Fruit fly (Drosophila melanogaster) whole organism, embryonic: ENCODE measurements around the gene CG42268.

Experiments used
- Abd-B ChIP-seq: fragments of 200-800 bp; sonication (Bioruptor generic); optimal IDR thresholded peaks from 2 replicates; lab custom pipeline; 2018; ENCODE audit warnings: missing biosample characterization, mild to moderate bottlenecking, missing genetic modification characterization, moderate library complexity
- CG10147 ChIP-seq: fragments of 200-800 bp; sonication (Bioruptor generic); optimal IDR thresholded peaks from 2 replicates; lab custom pipeline; 2019; ENCODE audit warnings: missing biosample characterization, mild to moderate bottlenecking, missing genetic modification characterization, moderate library complexity
- CG10267 ChIP-seq: fragments of 200-800 bp; sonication (Bioruptor generic); optimal IDR thresholded peaks from 2 replicates; lab custom pipeline; 2018; ENCODE audit warnings: missing biosample characterization, mild to moderate bottlenecking, missing genetic modification characterization, moderate library complexity
- CG11456 ChIP-seq: fragments of 200-800 bp; sonication (Bioruptor generic); IDR thresholded peaks from 3 replicates; pipeline ENCODE4 v1.3.6; 2022; ENCODE audit warnings: missing biosample characterization, missing genetic modification characterization
- CG11695 ChIP-seq: fragments of 200-800 bp; sonication (Bioruptor generic); IDR thresholded peaks from 3 replicates; pipeline ENCODE4 v1.3.6; 2022; ENCODE audit warnings: missing biosample characterization, missing genetic modification characterization
- CG15073 ChIP-seq: fragments of 200-800 bp; sonication (Bioruptor generic); optimal IDR thresholded peaks from 2 replicates; lab custom pipeline; 2016; ENCODE audit warnings: missing biosample characterization, missing genetic modification characterization
- CG16863 ChIP-seq: fragments of 200-800 bp; sonication (Bioruptor generic); optimal IDR thresholded peaks from 3 replicates; lab custom pipeline; 2016; ENCODE audit warnings: missing biosample characterization, missing genetic modification characterization
- CG2678 ChIP-seq: fragments of 200-800 bp; sonication (Bioruptor generic); optimal IDR thresholded peaks from 3 replicates; lab custom pipeline; 2019; ENCODE audit warnings: missing biosample characterization, mild to moderate bottlenecking, missing genetic modification characterization, moderate library complexity
- CG2875 ChIP-seq: fragments of 200-800 bp; sonication (Bioruptor generic); optimal IDR thresholded peaks from 2 replicates; lab custom pipeline; 2017; ENCODE audit warnings: missing biosample characterization, mild to moderate bottlenecking, missing genetic modification characterization, missing genetic modification reagents
- CG7745 ChIP-seq: fragments of 200-800 bp; sonication (Bioruptor generic); optimal IDR thresholded peaks from 2 replicates; lab custom pipeline; 2018; ENCODE audit warnings: missing biosample characterization, mild to moderate bottlenecking, missing genetic modification characterization, moderate library complexity
- CG7987 ChIP-seq: fragments of 200-800 bp; sonication (Bioruptor generic); optimal IDR thresholded peaks from 2 replicates; lab custom pipeline; 2018; ENCODE audit warnings: missing biosample characterization, mild to moderate bottlenecking, missing genetic modification characterization, moderate library complexity
- CG8089 ChIP-seq: fragments of 200-800 bp; sonication (Bioruptor generic); optimal IDR thresholded peaks from 3 replicates; lab custom pipeline; 2016; ENCODE audit warnings: missing biosample characterization, missing genetic modification characterization
- CG8359 ChIP-seq: fragments of 200-800 bp; sonication (Bioruptor generic); optimal IDR thresholded peaks from 2 replicates; lab custom pipeline; 2017; ENCODE audit warnings: missing biosample characterization, mild to moderate bottlenecking, missing genetic modification characterization, borderline replicate concordance
- CTCF ChIP-seq: fragments of 200-800 bp; sonication (Bioruptor generic); optimal IDR thresholded peaks from 2 replicates; lab custom pipeline; 2017; ENCODE audit warnings: missing biosample characterization, mild to moderate bottlenecking, missing genetic modification characterization, moderate library complexity
- Dad ChIP-seq: fragments of 200-800 bp; sonication (Bioruptor generic); optimal IDR thresholded peaks from 3 replicates; lab custom pipeline; 2016; ENCODE audit warnings: missing biosample characterization, missing genetic modification characterization
- E2f2 ChIP-seq: fragments of 200-800 bp; sonication (Bioruptor generic); IDR thresholded peaks from 2 replicates; pipeline ENCODE4 v1.3.6; 2022; ENCODE audit warnings: missing biosample characterization, missing genetic modification characterization
- Fer3 ChIP-seq: fragments of 200-800 bp; sonication (Bioruptor generic); optimal IDR thresholded peaks from 2 replicates; lab custom pipeline; 2018; ENCODE audit warnings: missing biosample characterization, mild to moderate bottlenecking, missing genetic modification characterization, moderate library complexity
- HmgZ ChIP-seq: fragments of 200-800 bp; sonication (Bioruptor generic); optimal IDR thresholded peaks from 2 replicates; lab custom pipeline; 2018; ENCODE audit warnings: missing biosample characterization, mild to moderate bottlenecking, missing genetic modification characterization
- Hr39 ChIP-seq: fragments of >200 bp; optimal IDR thresholded peaks from 2 replicates; lab custom pipeline; 2017
- Lim3 ChIP-seq: fragments of 200-800 bp; sonication (Bioruptor generic); IDR thresholded peaks from 2 replicates; pipeline ENCODE4 v1.3.6; 2022; ENCODE audit warnings: missing biosample characterization, missing genetic modification characterization
- NC2β ChIP-seq: fragments of 200-800 bp; sonication (Bioruptor generic); optimal IDR thresholded peaks from 2 replicates; lab custom pipeline; 2016; ENCODE audit warnings: missing biosample characterization, missing genetic modification characterization
- NK7.1 ChIP-seq: fragments of 200-800 bp; sonication (Bioruptor generic); optimal IDR thresholded peaks from 3 replicates; lab custom pipeline; 2016; ENCODE audit warnings: missing biosample characterization, missing genetic modification characterization
- Stat92E ChIP-seq, 3 experiments: fragments of >200 bp in 2 of 3; fragments of 200-800 bp in 1 of 3; sonication (Bioruptor generic) in 1 of 3; optimal IDR thresholded peaks; 2 replicates each; lab custom pipeline; 2017 to 2019; ENCODE audit warnings: missing biosample characterization in 3 of 3, missing genetic modification characterization in 3 of 3, mild to moderate bottlenecking in 1 of 3, moderate library complexity in 1 of 3
- YL-1 ChIP-seq: fragments of 200-800 bp; sonication (Bioruptor generic); optimal IDR thresholded peaks from 3 replicates; lab custom pipeline; 2017; ENCODE audit warnings: missing biosample characterization, mild to moderate bottlenecking, missing genetic modification characterization
- ap ChIP-seq: fragments of 200-800 bp; sonication (Bioruptor generic); IDR thresholded peaks from 2 replicates; pipeline ENCODE4 v1.3.6; 2022; ENCODE audit warnings: missing biosample characterization, missing genetic modification characterization
- bab2 ChIP-seq: fragments of 200-800 bp; sonication (Bioruptor generic); optimal IDR thresholded peaks from 2 replicates; lab custom pipeline; 2016; ENCODE audit warnings: missing biosample characterization, missing genetic modification characterization
- caup ChIP-seq: fragments of 200-800 bp; sonication (Bioruptor generic); optimal IDR thresholded peaks from 3 replicates; lab custom pipeline; 2017; ENCODE audit warnings: missing biosample characterization, mild to moderate bottlenecking, missing genetic modification characterization, moderate library complexity; ENCODE audit not compliant: severe bottlenecking
- chm ChIP-seq: fragments of 200-800 bp; sonication (Bioruptor generic); IDR thresholded peaks from 2 replicates; pipeline ENCODE4 v1.3.6; 2022; ENCODE audit warnings: missing biosample characterization, missing genetic modification characterization
- corto ChIP-seq: fragments of 200-800 bp; sonication (Bioruptor generic); optimal IDR thresholded peaks from 2 replicates; lab custom pipeline; 2016; ENCODE audit warnings: missing biosample characterization, mild to moderate bottlenecking, missing genetic modification characterization, moderate library complexity
- crol ChIP-seq: fragments of 200-800 bp; sonication (Bioruptor generic); IDR thresholded peaks from 2 replicates; pipeline ENCODE4 v1.3.6; 2022; ENCODE audit warnings: missing biosample characterization, missing genetic modification characterization
- da ChIP-seq: fragments of 200-800 bp; sonication (Bioruptor generic); optimal IDR thresholded peaks from 2 replicates; lab custom pipeline; 2016; ENCODE audit warnings: missing biosample characterization, missing genetic modification characterization
- dm ChIP-seq: fragments of 200-800 bp; sonication (Bioruptor generic); optimal IDR thresholded peaks from 3 replicates; lab custom pipeline; 2016; ENCODE audit warnings: missing biosample characterization, missing genetic modification characterization
- fu2 ChIP-seq: fragments of 200-800 bp; sonication (Bioruptor generic); optimal IDR thresholded peaks from 2 replicates; lab custom pipeline; 2016; ENCODE audit warnings: missing biosample characterization, missing genetic modification characterization
- gce ChIP-seq: fragments of 200-800 bp; sonication (Bioruptor generic); IDR thresholded peaks from 3 replicates; pipeline ENCODE4 v1.3.6; 2022; ENCODE audit warnings: missing biosample characterization, missing genetic modification characterization
- gfzf ChIP-seq: fragments of 200-800 bp; sonication (Bioruptor generic); optimal IDR thresholded peaks from 2 replicates; lab custom pipeline; 2016; ENCODE audit warnings: missing biosample characterization, mild to moderate bottlenecking, missing genetic modification characterization, moderate library complexity
- grn ChIP-seq: fragments of 200-800 bp; sonication (Bioruptor generic); optimal IDR thresholded peaks from 3 replicates; lab custom pipeline; 2017; ENCODE audit warnings: missing biosample characterization, missing genetic modification characterization
- her ChIP-seq: fragments of 200-800 bp; sonication (Bioruptor generic); optimal IDR thresholded peaks from 2 replicates; lab custom pipeline; 2016; ENCODE audit warnings: missing biosample characterization, missing genetic modification characterization
- hkb ChIP-seq, 2 experiments: fragments of 200-800 bp in 1 of 2; fragments of >200 bp in 1 of 2; sonication (Bioruptor generic) in 1 of 2; IDR thresholded peaks in 1 of 2; optimal IDR thresholded peaks in 1 of 2; 2 replicates each; pipeline versions ENCODE4 v1.3.6 to Lab custom; 2017 to 2022; ENCODE audit warnings: missing biosample characterization in 1 of 2, missing genetic modification characterization in 1 of 2
- hth ChIP-seq: fragments of >200 bp; optimal IDR thresholded peaks from 2 replicates; lab custom pipeline; 2017; ENCODE audit warnings: inconsistent platforms
- kni ChIP-seq: fragments of 200-800 bp; sonication (Bioruptor generic); optimal IDR thresholded peaks from 3 replicates; lab custom pipeline; 2017; ENCODE audit warnings: mild to moderate bottlenecking, missing biosample characterization, missing genetic modification reagents, missing genetic modification characterization
- knrl ChIP-seq: fragments of 200-800 bp; sonication (Bioruptor generic); IDR thresholded peaks from 3 replicates; pipeline ENCODE4 v1.3.6; 2022; ENCODE audit warnings: missing biosample characterization, missing genetic modification characterization; ENCODE audit not compliant: partially characterized antibody
- lab ChIP-seq: fragments of 200-800 bp; sonication (Bioruptor generic); optimal IDR thresholded peaks from 3 replicates; lab custom pipeline; 2017; ENCODE audit warnings: missing biosample characterization, missing genetic modification characterization, mild to moderate bottlenecking, moderate library complexity, missing genetic modification reagents
- sens ChIP-seq: fragments of 200-800 bp; sonication (Bioruptor generic); peaks from one replicate; lab custom pipeline; 2016; ENCODE audit warnings: missing biosample characterization, missing genetic modification characterization
- seq ChIP-seq: fragments of 200-800 bp; sonication (Bioruptor generic); IDR thresholded peaks from 2 replicates; pipeline ENCODE4 v1.3.6; 2022; ENCODE audit warnings: missing biosample characterization, missing genetic modification characterization
- sisA ChIP-seq: fragments of 200-800 bp; sonication (Bioruptor generic); IDR thresholded peaks from 2 replicates; pipeline ENCODE4 v1.3.6; 2022; ENCODE audit warnings: missing biosample characterization, missing genetic modification characterization
- slp2 ChIP-seq: fragments of 200-800 bp; sonication (Bioruptor generic); optimal IDR thresholded peaks from 2 replicates; lab custom pipeline; 2016; ENCODE audit warnings: missing biosample characterization, missing genetic modification characterization
- tap ChIP-seq: fragments of 200-800 bp; optimal IDR thresholded peaks from 3 replicates; lab custom pipeline; 2019; ENCODE audit warnings: missing biosample characterization, mild to moderate bottlenecking, missing genetic modification characterization, moderate library complexity
- trem ChIP-seq: fragments of 200-800 bp; optimal IDR thresholded peaks from 3 replicates; lab custom pipeline; 2019; ENCODE audit warnings: missing biosample characterization, mild to moderate bottlenecking, missing genetic modification characterization, moderate library complexity
- tx ChIP-seq: fragments of 200-800 bp; sonication (Bioruptor generic); optimal IDR thresholded peaks from 2 replicates; lab custom pipeline; 2016; ENCODE audit warnings: missing biosample characterization, missing genetic modification characterization
- vnd ChIP-seq: fragments of 200-800 bp; sonication (Bioruptor generic); IDR thresholded peaks from 3 replicates; pipeline ENCODE4 v1.3.6; 2022; ENCODE audit warnings: missing biosample characterization, missing genetic modification characterization; ENCODE audit not compliant: partially characterized antibody
- vvl ChIP-seq: fragments of 200-800 bp; sonication (Bioruptor generic); IDR thresholded peaks from 2 replicates; pipeline ENCODE4 v1.3.6; 2022; ENCODE audit warnings: missing biosample characterization, missing genetic modification characterization

CG42268 gene

DNA sequence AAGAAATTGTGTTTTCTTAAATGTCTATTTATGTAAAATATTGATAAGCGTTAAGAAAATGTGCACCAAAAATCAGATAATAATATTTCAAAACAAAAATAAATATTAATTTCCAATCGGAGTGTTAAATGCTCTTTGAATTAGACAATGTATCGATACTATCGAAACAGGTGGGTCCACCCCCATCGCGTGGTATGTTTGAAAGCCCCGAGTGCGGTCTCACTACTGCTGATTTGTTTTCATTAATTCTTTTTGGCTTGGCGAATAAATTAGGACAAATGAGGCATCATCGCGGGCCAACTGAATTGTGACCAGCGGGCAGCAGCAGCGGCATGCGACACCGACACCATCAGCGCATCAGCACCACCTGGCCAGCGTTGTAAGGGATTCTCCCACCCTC lies 33.5 kb downstream of the CG42268 start, which contains the start of gene Naa60 (continued):
- TF ChIP-seq CG2875 (GFP tag; lab: Kevin White, UChicago) (no peak), kni (no peak), lab (GFP tag; lab: Kevin White, UChicago) (no peak), hkb (optimal IDR thresholded peaks at IDR 0.05; lab: Kevin White, UChicago) (no peak), hkb (GFP tag; IDR thresholded peaks at IDR 0.05; lab: Robert Waterston, UW) (no peak), sisA (GFP tag; lab: Robert Waterston, UW) (no peak), HmgZ (tag; lab: Kevin White, UChicago) (peak; percentile 54), NC2β (GFP tag; lab: Kevin White, UChicago) (no peak), caup (GFP tag; lab: Kevin White, UChicago) (no peak), corto (GFP tag; lab: Kevin White, UChicago) (no peak), CG15073 (GFP tag; lab: Kevin White, UChicago) (no peak), grn (GFP tag; lab: Kevin White, UChicago) (no peak), CG7987 (no peak), hth (lab: Kevin White, UChicago) (no peak), bab2 (GFP tag; lab: Kevin White, UChicago) (no peak), NK7.1 (GFP tag; lab: Kevin White, UChicago) (no peak), trem (tag; lab: Kevin White, UChicago) (peak; percentile 55), CG11456 (GFP tag; lab: Robert Waterston, UW) (no peak), YL-1 (GFP tag; lab: Kevin White, UChicago) (peak; percentile 63), CG16863 (GFP tag; lab: Kevin White, UChicago) (no peak)

DNA sequence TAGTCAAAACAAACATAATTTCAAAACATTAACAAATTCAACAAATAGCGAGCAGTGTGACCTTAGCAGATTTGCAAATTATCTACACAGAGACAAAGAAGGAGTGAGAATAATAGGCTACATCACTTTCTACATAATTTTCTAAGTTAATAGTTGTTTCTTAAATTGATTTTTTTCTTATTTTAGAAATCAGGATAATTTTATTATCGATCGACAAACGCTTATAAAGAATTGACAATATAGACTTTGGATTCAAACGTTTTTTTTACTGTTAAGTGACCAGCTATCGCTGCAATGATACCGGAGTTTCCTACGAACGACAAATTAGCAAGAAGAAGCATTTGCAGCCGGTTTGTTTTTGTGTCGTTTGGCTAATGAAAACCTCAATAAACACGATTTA lies 37.1 kb downstream of the CG42268 start, which contains the start of the genes nbs and defl:
Gene nbs (minus strand): TSS at position 87 of the 400 bp plus-strand sequence.
Gene defl (plus strand): TSS at position 316 of the 400 bp plus-strand sequence.
- TF ChIP-seq knrl (GFP tag; lab: Robert Waterston, UW) (peak; percentile 59; the same call in 2 of the 3 replicates), Dad (peak; percentile 56), CG7745 (tag; lab: Kevin White, UChicago) (no peak), CG2678 (tag; lab: Kevin White, UChicago) (peak; percentile 79), CG10267 (peak; percentile 52), E2f2 (GFP tag; lab: Robert Waterston, UW) (peak; percentile 60), ap (no peak), CTCF (GFP tag; lab: Kevin White, UChicago) (no peak), slp2 (GFP tag; lab: Kevin White, UChicago) (peak; percentile 61), gce (GFP tag; lab: Robert Waterston, UW) (no peak), crol (no peak), her (GFP tag; lab: Kevin White, UChicago) (no peak), chm (no peak), Stat92E (GFP tag; optimal IDR thresholded peaks at IDR 0.05; lab: Kevin White, UChicago) (no peak), dm (GFP tag; lab: Kevin White, UChicago) (peak; percentile 19), gfzf (GFP tag; lab: Kevin White, UChicago) (peak; percentile 63), sens (GFP tag; lab: Kevin White, UChicago) (peak; percentile 95), Lim3 (GFP tag; lab: Robert Waterston, UW) (no peak), seq (GFP tag; lab: Robert Waterston, UW) (peak; percentile 39; the same call in 1 of the 2 replicates), vvl (GFP tag; lab: Robert Waterston, UW) (peak; percentile 77), Hr39 (no peak), CG10147 (GFP tag; lab: Kevin White, UChicago) (peak; percentile 53), Abd-B (GFP tag; lab: Kevin White, UChicago) (peak; percentile 58), CG8089 (GFP tag; lab: Kevin White, UChicago) (peak; percentile 41), vnd (GFP tag; lab: Robert Waterston, UW) (no peak), CG8359 (GFP tag; lab: Kevin White, UChicago) (no peak), tx (peak; percentile 57), CG11695 (GFP tag; lab: Robert Waterston, UW) (peak; percentile 62; the same call in 2 of the 3 replicates), fu2 (GFP tag; lab: Kevin White, UChicago) (peak; percentile 71), Fer3 (tag; lab: Kevin White, UChicago) (peak; percentile 66), da (GFP tag; lab: Kevin White, UChicago) (no peak), tap (no peak)
